Fruit fly (Drosophila melanogaster) whole organism, embryonic: ENCODE measurements around the gene Evi5.

Experiments used
- Abd-B ChIP-seq: fragments of 200-800 bp; sonication (Bioruptor generic); optimal IDR thresholded peaks from 2 replicates; lab custom pipeline; 2018; ENCODE audit warnings: missing biosample characterization, mild to moderate bottlenecking, missing genetic modification characterization, moderate library complexity
- CG10267 ChIP-seq: fragments of 200-800 bp; sonication (Bioruptor generic); optimal IDR thresholded peaks from 2 replicates; lab custom pipeline; 2018; ENCODE audit warnings: missing biosample characterization, mild to moderate bottlenecking, missing genetic modification characterization, moderate library complexity
- CG10979 ChIP-seq: fragments of 200-800 bp; sonication (Bioruptor generic); optimal IDR thresholded peaks from 2 replicates; lab custom pipeline; 2018; ENCODE audit warnings: missing biosample characterization, mild to moderate bottlenecking, missing genetic modification characterization, moderate library complexity
- CG12391 ChIP-seq: fragments of 200-800 bp; sonication (Bioruptor generic); optimal IDR thresholded peaks from 3 replicates; lab custom pipeline; 2018; ENCODE audit warnings: missing biosample characterization, mild to moderate bottlenecking, missing genetic modification characterization, moderate library complexity
- CG13424 ChIP-seq: fragments of 200-800 bp; sonication (Bioruptor generic); optimal IDR thresholded peaks from 2 replicates; lab custom pipeline; 2019; ENCODE audit warnings: missing biosample characterization, mild to moderate bottlenecking, missing genetic modification characterization, moderate library complexity
- CG15269 ChIP-seq: fragments of 200-800 bp; sonication (Bioruptor generic); optimal IDR thresholded peaks from 2 replicates; lab custom pipeline; 2018; ENCODE audit warnings: missing biosample characterization, mild to moderate bottlenecking, missing genetic modification characterization, moderate library complexity
- CG15601 ChIP-seq: fragments of 200-800 bp; sonication (Bioruptor generic); optimal IDR thresholded peaks from 3 replicates; lab custom pipeline; 2019; ENCODE audit warnings: missing biosample characterization, mild to moderate bottlenecking, missing genetic modification characterization, moderate library complexity
- CG1602 ChIP-seq: fragments of 200-800 bp; sonication (Bioruptor generic); optimal IDR thresholded peaks from 3 replicates; lab custom pipeline; 2016; ENCODE audit warnings: missing biosample characterization, missing genetic modification characterization
- CG17385 ChIP-seq: fragments of 200-800 bp; sonication (Bioruptor generic); optimal IDR thresholded peaks from 3 replicates; lab custom pipeline; 2018; ENCODE audit warnings: missing biosample characterization, mild to moderate bottlenecking, missing genetic modification characterization
- CG17829 ChIP-seq: fragments of 200-800 bp; optimal IDR thresholded peaks from 2 replicates; lab custom pipeline; 2019; ENCODE audit warnings: missing biosample characterization, mild to moderate bottlenecking, missing genetic modification characterization, moderate library complexity
- CG18599 ChIP-seq: fragments of 200-800 bp; sonication (Bioruptor generic); optimal IDR thresholded peaks from 3 replicates; lab custom pipeline; 2017; ENCODE audit warnings: missing biosample characterization, missing genetic modification characterization, mild to moderate bottlenecking, moderate library complexity, missing genetic modification reagents
- CG18764 ChIP-seq: fragments of 200-800 bp; sonication (Bioruptor generic); optimal IDR thresholded peaks from 3 replicates; lab custom pipeline; 2016; ENCODE audit warnings: missing biosample characterization, missing genetic modification characterization
- CG2120 ChIP-seq: fragments of 200-800 bp; sonication (Bioruptor generic); optimal IDR thresholded peaks from 3 replicates; lab custom pipeline; 2016; ENCODE audit warnings: missing biosample characterization, missing genetic modification characterization
- CG33213 ChIP-seq: fragments of 200-800 bp; sonication (Bioruptor generic); optimal IDR thresholded peaks from 3 replicates; lab custom pipeline; 2016; ENCODE audit warnings: missing biosample characterization, missing genetic modification characterization
- CG4282 ChIP-seq: fragments of 200-800 bp; sonication (Bioruptor generic); optimal IDR thresholded peaks from 2 replicates; lab custom pipeline; 2016; ENCODE audit warnings: missing biosample characterization, missing genetic modification characterization
- CG4730 ChIP-seq: fragments of 200-800 bp; sonication (Bioruptor generic); IDR thresholded peaks from 2 replicates; pipeline ENCODE4 v1.3.6; 2022; ENCODE audit warnings: missing biosample characterization, missing genetic modification characterization
- CG4820 ChIP-seq: fragments of 200-800 bp; sonication (Bioruptor generic); optimal IDR thresholded peaks from 3 replicates; lab custom pipeline; 2016; ENCODE audit warnings: missing biosample characterization, missing genetic modification characterization
- CG6689 ChIP-seq: fragments of 200-800 bp; sonication (Bioruptor generic); IDR thresholded peaks from 2 replicates; pipeline ENCODE4 v1.3.6; 2022; ENCODE audit warnings: missing biosample characterization, missing genetic modification characterization
- CG7928 ChIP-seq: fragments of 200-800 bp; sonication (Bioruptor generic); optimal IDR thresholded peaks from 2 replicates; lab custom pipeline; 2017; ENCODE audit warnings: missing biosample characterization, mild to moderate bottlenecking, missing genetic modification characterization
- CG8290 ChIP-seq, 3 experiments: fragments of 200-800 bp; sonication (Bioruptor generic); optimal IDR thresholded peaks; 2 replicates each; lab custom pipeline; 2016 to 2019; ENCODE audit warnings: missing biosample characterization in 3 of 3, missing genetic modification characterization in 3 of 3, mild to moderate bottlenecking in 2 of 3, moderate library complexity in 1 of 3
- CG8388 ChIP-seq: fragments of 200-800 bp; sonication (Bioruptor generic); optimal IDR thresholded peaks from 2 replicates; lab custom pipeline; 2019; ENCODE audit warnings: missing biosample characterization, mild to moderate bottlenecking, missing genetic modification characterization, moderate library complexity
- CG9609 ChIP-seq: fragments of 200-800 bp; sonication (Bioruptor generic); optimal IDR thresholded peaks from 3 replicates; lab custom pipeline; 2016; ENCODE audit warnings: missing biosample characterization, missing genetic modification characterization
- CG9932 ChIP-seq: fragments of 200-800 bp; sonication (Bioruptor generic); IDR thresholded peaks from 2 replicates; pipeline ENCODE4 v1.3.6; 2022; ENCODE audit warnings: missing biosample characterization, missing genetic modification characterization
- Camta ChIP-seq: fragments of 200-800 bp; sonication (Bioruptor generic); optimal IDR thresholded peaks from 2 replicates; lab custom pipeline; 2016; ENCODE audit warnings: missing biosample characterization, missing genetic modification characterization
- Drgx ChIP-seq: fragments of 200-800 bp; sonication (Bioruptor generic); IDR thresholded peaks from 2 replicates; pipeline ENCODE4 v1.3.6; 2022; ENCODE audit warnings: missing biosample characterization, missing genetic modification characterization
- Gug ChIP-seq: fragments of 200-800 bp; sonication (Bioruptor generic); IDR thresholded peaks from 4 replicates; pipeline ENCODE4 v1.3.6; 2022; ENCODE audit warnings: missing biosample characterization, missing genetic modification characterization
- HmgZ ChIP-seq: fragments of 200-800 bp; sonication (Bioruptor generic); optimal IDR thresholded peaks from 2 replicates; lab custom pipeline; 2018; ENCODE audit warnings: missing biosample characterization, mild to moderate bottlenecking, missing genetic modification characterization
- Oli ChIP-seq: fragments of 200-800 bp; sonication (Bioruptor generic); optimal IDR thresholded peaks from 2 replicates; lab custom pipeline; 2018; ENCODE audit warnings: missing biosample characterization, mild to moderate bottlenecking, missing genetic modification characterization, moderate library complexity
- Optix ChIP-seq: fragments of 200-800 bp; sonication (Bioruptor generic); IDR thresholded peaks from 3 replicates; pipeline ENCODE4 v1.3.6; 2022; ENCODE audit warnings: missing biosample characterization, missing genetic modification characterization
- Rx ChIP-seq: fragments of 200-800 bp; sonication (Bioruptor generic); IDR thresholded peaks from 2 replicates; pipeline ENCODE4 v1.3.6; 2022; ENCODE audit warnings: missing biosample characterization, missing genetic modification characterization
- Ssrp ChIP-seq: fragments of 200-800 bp; sonication (Bioruptor generic); optimal IDR thresholded peaks from 2 replicates; lab custom pipeline; 2018; ENCODE audit warnings: missing biosample characterization, mild to moderate bottlenecking, missing genetic modification characterization, moderate library complexity
- Trl ChIP-seq, 3 experiments: fragments of >200 bp in 2 of 3; fragments of 200-800 bp in 1 of 3; sonication (Bioruptor generic) in 1 of 3; optimal IDR thresholded peaks; 2 replicates in 1 of 3; 3 replicates in 2 of 3; lab custom pipeline; 2016 to 2017; ENCODE audit warnings: missing biosample characterization in 1 of 3, missing genetic modification characterization in 1 of 3
- bab2 ChIP-seq: fragments of 200-800 bp; sonication (Bioruptor generic); optimal IDR thresholded peaks from 2 replicates; lab custom pipeline; 2016; ENCODE audit warnings: missing biosample characterization, missing genetic modification characterization
- bcd ChIP-seq: fragments of 200-800 bp; sonication (Bioruptor generic); optimal IDR thresholded peaks from 2 replicates; lab custom pipeline; 2017; ENCODE audit warnings: missing biosample characterization, mild to moderate bottlenecking, missing genetic modification characterization
- bowl ChIP-seq: fragments of 200-800 bp; sonication (Bioruptor generic); IDR thresholded peaks from 2 replicates; pipeline ENCODE4 v1.3.6; 2022; ENCODE audit warnings: missing biosample characterization, missing genetic modification characterization
- btn ChIP-seq: fragments of 200-800 bp; sonication (Bioruptor generic); optimal IDR thresholded peaks from 2 replicates; lab custom pipeline; 2016; ENCODE audit warnings: missing biosample characterization, missing genetic modification characterization
- chn ChIP-seq: fragments of 200-800 bp; sonication (Bioruptor generic); optimal IDR thresholded peaks from 2 replicates; lab custom pipeline; 2016; ENCODE audit warnings: missing biosample characterization, missing genetic modification characterization
- ci ChIP-seq: fragments of 200-800 bp; sonication (Bioruptor generic); IDR thresholded peaks from 3 replicates; pipeline ENCODE4 v1.3.6; 2022; ENCODE audit warnings: missing biosample characterization, missing genetic modification characterization
- ind ChIP-seq: fragments of 200-800 bp; sonication (Bioruptor generic); optimal IDR thresholded peaks from 3 replicates; lab custom pipeline; 2016; ENCODE audit warnings: missing biosample characterization, missing genetic modification characterization
- lilli ChIP-seq: fragments of 200-800 bp; sonication (Bioruptor generic); optimal IDR thresholded peaks from 3 replicates; lab custom pipeline; 2016; ENCODE audit warnings: missing biosample characterization, missing genetic modification characterization
- oc ChIP-seq: fragments of 200-800 bp; sonication (Bioruptor generic); optimal IDR thresholded peaks from 2 replicates; lab custom pipeline; 2018; ENCODE audit warnings: missing biosample characterization, mild to moderate bottlenecking, missing genetic modification characterization, moderate library complexity
- pita ChIP-seq: fragments of 200-800 bp; sonication (Bioruptor generic); optimal IDR thresholded peaks from 2 replicates; lab custom pipeline; 2017; ENCODE audit warnings: missing biosample characterization, mild to moderate bottlenecking, missing genetic modification characterization
- scrt ChIP-seq: fragments of 200-800 bp; sonication (Bioruptor generic); optimal IDR thresholded peaks from 2 replicates; lab custom pipeline; 2018; ENCODE audit warnings: missing biosample characterization, mild to moderate bottlenecking, missing genetic modification characterization, moderate library complexity
- sens ChIP-seq: fragments of 200-800 bp; sonication (Bioruptor generic); peaks from one replicate; lab custom pipeline; 2016; ENCODE audit warnings: missing biosample characterization, missing genetic modification characterization
- sna ChIP-seq: fragments of 200-800 bp; sonication (Bioruptor generic); IDR thresholded peaks from 2 replicates; pipeline ENCODE4 v1.3.6; 2022; ENCODE audit warnings: missing biosample characterization, missing genetic modification characterization; ENCODE audit not compliant: partially characterized antibody
- tio ChIP-seq: fragments of 200-800 bp; sonication (Bioruptor generic); optimal IDR thresholded peaks from 2 replicates; lab custom pipeline; 2017; ENCODE audit warnings: missing biosample characterization, missing genetic modification characterization, inconsistent platforms
- trem ChIP-seq: fragments of 200-800 bp; optimal IDR thresholded peaks from 3 replicates; lab custom pipeline; 2019; ENCODE audit warnings: missing biosample characterization, mild to moderate bottlenecking, missing genetic modification characterization, moderate library complexity
- unpg ChIP-seq: fragments of 200-800 bp; sonication (Bioruptor generic); optimal IDR thresholded peaks from 3 replicates; lab custom pipeline; 2018; ENCODE audit warnings: missing biosample characterization, mild to moderate bottlenecking, missing genetic modification characterization, moderate library complexity
- vfl ChIP-seq: fragments of 200-800 bp; sonication (Bioruptor generic); optimal IDR thresholded peaks from 2 replicates; lab custom pipeline; 2016; ENCODE audit warnings: missing biosample characterization, missing genetic modification characterization
- zfh1 ChIP-seq: fragments of 200-800 bp; sonication (Bioruptor generic); IDR thresholded peaks from 3 replicates; pipeline ENCODE4 v1.3.6; 2022; ENCODE audit warnings: missing biosample characterization, missing genetic modification characterization

Gene Evi5

dm6 chrX:11499454-11499853, 45.3 kb upstream of the Evi5 start (continued):
- peak; percentile 57 for TF ChIP-seq Drgx (GFP tag; lab: Robert Waterston, UW)
- 0 out of 3 replicates have a peak, but pooled peaks have one; percentile 16 for TF ChIP-seq Optix (GFP tag; lab: Robert Waterston, UW)
- TF ChIP-seq CG1602 (GFP tag; lab: Kevin White, UChicago) = peak; percentile 29
- TF ChIP-seq Gug (GFP tag; lab: Robert Waterston, UW) = peak; percentile 53; the same call in 3 of the 4 replicates
- peak; percentile 34 for TF ChIP-seq Ssrp
- 0 out of 2 replicates have a peak, but pooled peaks have one; percentile 31 for TF ChIP-seq CG4730 (GFP tag; lab: Robert Waterston, UW)
- peak; percentile 29 for TF ChIP-seq CG17385
- peak; percentile 0 for TF ChIP-seq CG15601
- no peak for TF ChIP-seq CG8290 (GFP tag; optimal IDR thresholded peaks at IDR 0.05; lab: Kevin White, UChicago)
- TF ChIP-seq CG8290 (tag; optimal IDR thresholded peaks at IDR 0.05; lab: Kevin White, UChicago) = peak in 1 of 2 experiments; percentile 62
- TF ChIP-seq Rx (GFP tag; lab: Robert Waterston, UW) = 0 out of 2 replicates have a peak, but pooled peaks have one; percentile 41
- TF ChIP-seq trem (tag; lab: Kevin White, UChicago) = no peak
- TF ChIP-seq sens (GFP tag; lab: Kevin White, UChicago) = peak; percentile 79
- TF ChIP-seq oc (tag; lab: Kevin White, UChicago) = peak; percentile 62
- TF ChIP-seq Trl (optimal IDR thresholded peaks at IDR 0.05; lab: Kevin White, UChicago) = no peak
- peak; percentile 53 for TF ChIP-seq Trl (GFP tag; optimal IDR thresholded peaks at IDR 0.05; lab: Kevin White, UChicago)
- TF ChIP-seq CG4282 (GFP tag; lab: Kevin White, UChicago) = no peak
- peak; percentile 10 for TF ChIP-seq CG15269 (tag; lab: Kevin White, UChicago)
- TF ChIP-seq CG18599 = peak; percentile 33
- peak; percentile 37 for TF ChIP-seq tio (GFP tag; lab: Kevin White, UChicago)
- peak; percentile 32 for TF ChIP-seq CG13424 (tag; lab: Kevin White, UChicago)
- peak; percentile 59 for TF ChIP-seq CG6689 (GFP tag; lab: Robert Waterston, UW)
- TF ChIP-seq vfl (GFP tag; lab: Kevin White, UChicago) = no peak
- TF ChIP-seq CG33213 (GFP tag; lab: Kevin White, UChicago) = peak; percentile 2
- peak; percentile 8 for TF ChIP-seq Camta (GFP tag; lab: Kevin White, UChicago)
- peak; percentile 61; the same call in 2 of the 3 replicates for TF ChIP-seq zfh1
- peak; percentile 28 for TF ChIP-seq CG8388
- TF ChIP-seq CG10267 (tag; lab: Kevin White, UChicago) = no peak
- TF ChIP-seq CG7928 (GFP tag; lab: Kevin White, UChicago) = no peak
- TF ChIP-seq lilli (GFP tag; lab: Kevin White, UChicago) = peak; percentile 38
- no peak for TF ChIP-seq bowl
- TF ChIP-seq Abd-B (GFP tag; lab: Kevin White, UChicago) = peak; percentile 33
- TF ChIP-seq bcd (GFP tag; lab: Kevin White, UChicago) = peak; percentile 33
- no peak for TF ChIP-seq btn (GFP tag; lab: Kevin White, UChicago)
- TF ChIP-seq Oli (tag; lab: Kevin White, UChicago) = peak; percentile 40
- TF ChIP-seq CG4820 = peak; percentile 32
- peak; percentile 27 for TF ChIP-seq unpg (GFP tag; lab: Kevin White, UChicago)
- TF ChIP-seq pita (GFP tag; lab: Kevin White, UChicago) = no peak
- TF ChIP-seq ci (GFP tag; lab: Robert Waterston, UW) = peak; percentile 80
- peak; percentile 53 for TF ChIP-seq ind (GFP tag; lab: Kevin White, UChicago)
- peak; percentile 53 for TF ChIP-seq bab2 (GFP tag; lab: Kevin White, UChicago)
- peak; percentile 14 for TF ChIP-seq CG2120 (GFP tag; lab: Kevin White, UChicago)
- TF ChIP-seq CG17829 (tag; lab: Kevin White, UChicago) = peak; percentile 24
- peak; percentile 29 for TF ChIP-seq CG12391 (tag; lab: Kevin White, UChicago)
- peak; percentile 42 for TF ChIP-seq CG10979 (tag; lab: Kevin White, UChicago)
- no peak for TF ChIP-seq sna (GFP tag; lab: Robert Waterston, UW)
- peak; percentile 27 for TF ChIP-seq CG9609 (GFP tag; lab: Kevin White, UChicago)
- peak; percentile 15; the same call in 1 of the 2 replicates for TF ChIP-seq CG9932 (GFP tag; lab: Robert Waterston, UW)
- TF ChIP-seq scrt (GFP tag; lab: Kevin White, UChicago) = no peak
- no peak for TF ChIP-seq HmgZ
- TF ChIP-seq CG18764 (GFP tag; lab: Kevin White, UChicago) = peak; percentile 18
- TF ChIP-seq chn (GFP tag; lab: Kevin White, UChicago) = peak; percentile 30
